Fruit fly (Drosophila melanogaster) S2 (cell line): ENCODE data around the gene CG14301.

Experiments
- CG8478 ChIP-seq: fragments of >200 bp; optimal IDR thresholded peaks from 2 replicates; lab custom pipeline; 2018
- CTCF ChIP-seq, 2 experiments: fragments of >200 bp; optimal IDR thresholded peaks; 2 replicates each; lab custom pipeline; 2018

DNA sequence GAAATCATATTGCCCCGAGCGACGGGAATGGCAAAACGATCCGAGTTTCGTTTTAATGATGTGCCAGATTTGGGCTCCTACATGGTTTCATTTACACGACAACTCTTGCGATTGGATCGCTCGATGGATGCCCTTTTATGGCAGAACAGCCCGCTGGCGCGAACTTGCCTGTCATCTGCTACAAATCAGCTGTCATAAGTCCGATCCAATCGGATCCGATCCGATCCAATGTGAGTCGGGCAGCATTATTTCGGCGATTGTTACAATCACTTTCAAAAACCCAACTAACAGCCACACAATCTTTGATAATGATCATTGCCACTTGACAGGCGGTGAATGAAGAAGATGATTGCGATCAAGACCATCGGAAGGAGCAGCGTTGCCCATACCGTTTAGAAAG lies 2.4 kb upstream of the CG14301 start:
- TF ChIP-seq CG8478 (lab: Kevin White, UChicago) (no peak), CTCF (optimal IDR thresholded peaks at IDR 0.05; lab: Kevin White, UChicago) (no peak)
